Fruit fly (Drosophila melanogaster) whole organism, prepupa: Measurements from ENCODE around the gene CG31204.

Experiments used
- Blimp-1 ChIP-seq: fragments of 200-800 bp; sonication (Bioruptor generic); optimal IDR thresholded peaks from 3 replicates; lab custom pipeline; 2017; ENCODE audit warnings: missing biosample characterization, missing genetic modification characterization, mild to moderate bottlenecking, moderate library complexity, missing genetic modification reagents
- CG10669 ChIP-seq: fragments of 200-800 bp; sonication (Bioruptor generic); optimal IDR thresholded peaks from 3 replicates; lab custom pipeline; 2018; ENCODE audit warnings: missing biosample characterization, mild to moderate bottlenecking, missing genetic modification characterization, moderate library complexity
- CG11762 ChIP-seq: fragments of 200-800 bp; sonication (Bioruptor generic); optimal IDR thresholded peaks from 3 replicates; lab custom pipeline; 2016; ENCODE audit warnings: missing biosample characterization, missing genetic modification characterization; ENCODE audit not compliant: insufficient read depth
- CG11902 ChIP-seq: fragments of 200-800 bp; sonication (Bioruptor generic); optimal IDR thresholded peaks from 3 replicates; lab custom pipeline; 2016; ENCODE audit warnings: missing biosample characterization, missing genetic modification characterization
- CG1621 ChIP-seq: fragments of 200-800 bp; sonication (Bioruptor generic); optimal IDR thresholded peaks from 3 replicates; lab custom pipeline; 2018; ENCODE audit warnings: missing biosample characterization, mild to moderate bottlenecking, missing genetic modification characterization
- CG16779 ChIP-seq: fragments of 200-800 bp; sonication (Bioruptor generic); optimal IDR thresholded peaks from 3 replicates; lab custom pipeline; 2017; ENCODE audit warnings: missing biosample characterization, mild to moderate bottlenecking, missing genetic modification characterization
- CG31627 ChIP-seq: fragments of 200-800 bp; sonication (Bioruptor generic); optimal IDR thresholded peaks from 3 replicates; lab custom pipeline; 2016; ENCODE audit warnings: missing biosample characterization, missing genetic modification characterization
- CG32006 ChIP-seq: fragments of 200-800 bp; sonication (Bioruptor generic); optimal IDR thresholded peaks from 3 replicates; lab custom pipeline; 2017; ENCODE audit warnings: missing biosample characterization, mild to moderate bottlenecking, missing genetic modification characterization
- CG34406 ChIP-seq: fragments of 200-800 bp; sonication (Bioruptor generic); optimal IDR thresholded peaks from 3 replicates; lab custom pipeline; 2016; ENCODE audit warnings: missing biosample characterization, missing genetic modification characterization
- CG6276 ChIP-seq: fragments of 200-800 bp; sonication (Bioruptor generic); optimal IDR thresholded peaks from 2 replicates; lab custom pipeline; 2017; ENCODE audit warnings: missing biosample characterization, mild to moderate bottlenecking, missing genetic modification characterization
- CG6792 ChIP-seq: fragments of 200-800 bp; sonication (Bioruptor generic); optimal IDR thresholded peaks from 3 replicates; lab custom pipeline; 2016; ENCODE audit warnings: missing biosample characterization, missing genetic modification characterization
- CG6808 ChIP-seq: fragments of 200-800 bp; sonication (Bioruptor generic); optimal IDR thresholded peaks from 3 replicates; lab custom pipeline; 2017; ENCODE audit warnings: missing biosample characterization, missing genetic modification characterization, mild to moderate bottlenecking, moderate library complexity, missing genetic modification reagents
- CG6854 ChIP-seq: fragments of 200-800 bp; sonication (Bioruptor generic); optimal IDR thresholded peaks from 2 replicates; lab custom pipeline; 2017; ENCODE audit warnings: missing biosample characterization, mild to moderate bottlenecking, missing genetic modification characterization
- CG7368 ChIP-seq: fragments of 200-800 bp; sonication (Bioruptor generic); optimal IDR thresholded peaks from 3 replicates; lab custom pipeline; 2016; ENCODE audit warnings: missing biosample characterization, missing genetic modification characterization
- CG8119 ChIP-seq: fragments of 200-800 bp; sonication (Bioruptor generic); IDR thresholded peaks from 3 replicates; pipeline ENCODE4 v1.3.6; 2022; ENCODE audit warnings: missing biosample characterization, missing genetic modification characterization
- CG8632 ChIP-seq: fragments of 200-800 bp; sonication (Bioruptor generic); optimal IDR thresholded peaks from 3 replicates; lab custom pipeline; 2016; ENCODE audit warnings: missing biosample characterization, missing genetic modification characterization
- CG9139 ChIP-seq: fragments of 200-800 bp; sonication (Bioruptor generic); optimal IDR thresholded peaks from 3 replicates; lab custom pipeline; 2017; ENCODE audit warnings: missing biosample characterization, mild to moderate bottlenecking, missing genetic modification characterization
- Eip75B ChIP-seq: fragments of 200-800 bp; sonication (Bioruptor generic); optimal IDR thresholded peaks from 3 replicates; lab custom pipeline; 2016; ENCODE audit warnings: missing biosample characterization, missing genetic modification characterization
- Eip93F ChIP-seq: fragments of 200-800 bp; sonication (Bioruptor generic); optimal IDR thresholded peaks from 2 replicates; lab custom pipeline; 2016; ENCODE audit warnings: missing biosample characterization, mild to moderate bottlenecking, missing genetic modification characterization
- Ets21C ChIP-seq: fragments of 200-800 bp; sonication (Bioruptor generic); optimal IDR thresholded peaks from 3 replicates; lab custom pipeline; 2016; ENCODE audit warnings: missing biosample characterization, missing genetic modification characterization
- Gug ChIP-seq: fragments of 200-800 bp; sonication (Bioruptor generic); IDR thresholded peaks from 2 replicates; pipeline ENCODE4 v1.3.6; 2022; ENCODE audit warnings: missing biosample characterization, missing genetic modification characterization
- Hr39 ChIP-seq: fragments of 200-800 bp; sonication (Bioruptor generic); optimal IDR thresholded peaks from 2 replicates; lab custom pipeline; 2016; ENCODE audit warnings: missing biosample characterization, missing genetic modification characterization
- Hr4 ChIP-seq: fragments of 200-800 bp; sonication (Bioruptor generic); optimal IDR thresholded peaks from 3 replicates; lab custom pipeline; 2016; ENCODE audit warnings: missing biosample characterization, missing genetic modification characterization
- Lpt ChIP-seq: fragments of 200-800 bp; sonication (Bioruptor generic); optimal IDR thresholded peaks from 3 replicates; lab custom pipeline; 2016; ENCODE audit warnings: missing biosample characterization, missing genetic modification characterization
- Met ChIP-seq: fragments of 200-800 bp; sonication (Bioruptor generic); optimal IDR thresholded peaks from 3 replicates; lab custom pipeline; 2016; ENCODE audit warnings: missing biosample characterization, missing genetic modification characterization
- OdsH ChIP-seq: fragments of 200-800 bp; sonication (Bioruptor generic); optimal IDR thresholded peaks from 3 replicates; lab custom pipeline; 2016; ENCODE audit warnings: missing biosample characterization, missing genetic modification characterization
- Sox102F ChIP-seq: fragments of 200-800 bp; sonication (Bioruptor generic); optimal IDR thresholded peaks from 2 replicates; lab custom pipeline; 2016; ENCODE audit warnings: missing biosample characterization, mild to moderate bottlenecking, missing genetic modification characterization
- Sox14 ChIP-seq: fragments of 200-800 bp; sonication (Bioruptor generic); optimal IDR thresholded peaks from 3 replicates; lab custom pipeline; 2016; ENCODE audit warnings: missing biosample characterization, missing genetic modification characterization
- Sox15 ChIP-seq: fragments of 200-800 bp; sonication (Bioruptor generic); optimal IDR thresholded peaks from 3 replicates; lab custom pipeline; 2016; ENCODE audit warnings: missing biosample characterization, missing genetic modification characterization
- achi ChIP-seq: fragments of 200-800 bp; sonication (Bioruptor generic); optimal IDR thresholded peaks from 3 replicates; lab custom pipeline; 2016; ENCODE audit warnings: missing biosample characterization, missing genetic modification characterization
- cyc ChIP-seq: fragments of 200-800 bp; sonication (Bioruptor generic); optimal IDR thresholded peaks from 3 replicates; lab custom pipeline; 2016; ENCODE audit warnings: missing biosample characterization, missing genetic modification characterization
- dac ChIP-seq: fragments of 200-800 bp; sonication (Bioruptor generic); optimal IDR thresholded peaks from 2 replicates; lab custom pipeline; 2017; ENCODE audit warnings: missing biosample characterization, mild to moderate bottlenecking, missing genetic modification characterization
- dsx ChIP-seq: fragments of 200-800 bp; optimal IDR thresholded peaks from 3 replicates; lab custom pipeline; 2019; ENCODE audit warnings: missing biosample characterization, mild to moderate bottlenecking, missing genetic modification characterization, moderate library complexity; ENCODE audit not compliant: poor library complexity, severe bottlenecking
- esn ChIP-seq: fragments of 200-800 bp; sonication (Bioruptor generic); optimal IDR thresholded peaks from 2 replicates; lab custom pipeline; 2016; ENCODE audit warnings: missing biosample characterization, mild to moderate bottlenecking, missing genetic modification characterization, moderate library complexity
- fd85E ChIP-seq: fragments of 200-800 bp; sonication (Bioruptor generic); optimal IDR thresholded peaks from 3 replicates; lab custom pipeline; 2016; ENCODE audit warnings: missing biosample characterization, missing genetic modification characterization
- fkh ChIP-seq: fragments of 200-800 bp; sonication (Bioruptor generic); optimal IDR thresholded peaks from 3 replicates; lab custom pipeline; 2017; ENCODE audit warnings: missing biosample characterization, mild to moderate bottlenecking, missing genetic modification characterization, moderate library complexity
- net ChIP-seq: fragments of 200-800 bp; sonication (Bioruptor generic); optimal IDR thresholded peaks from 3 replicates; lab custom pipeline; 2016; ENCODE audit warnings: missing biosample characterization, missing genetic modification characterization
- pdm3 ChIP-seq: fragments of 200-800 bp; sonication (Bioruptor generic); optimal IDR thresholded peaks from 3 replicates; lab custom pipeline; 2016; ENCODE audit warnings: missing biosample characterization, missing genetic modification characterization
- svp ChIP-seq: fragments of 200-800 bp; sonication (Bioruptor generic); peaks from one replicate; lab custom pipeline; 2016; ENCODE audit warnings: missing biosample characterization, missing genetic modification characterization
- vri ChIP-seq: fragments of 200-800 bp; sonication (Bioruptor generic); optimal IDR thresholded peaks from 3 replicates; lab custom pipeline; 2016; ENCODE audit warnings: missing biosample characterization, mild to moderate bottlenecking, missing genetic modification characterization

CG31204 gene

DNA sequence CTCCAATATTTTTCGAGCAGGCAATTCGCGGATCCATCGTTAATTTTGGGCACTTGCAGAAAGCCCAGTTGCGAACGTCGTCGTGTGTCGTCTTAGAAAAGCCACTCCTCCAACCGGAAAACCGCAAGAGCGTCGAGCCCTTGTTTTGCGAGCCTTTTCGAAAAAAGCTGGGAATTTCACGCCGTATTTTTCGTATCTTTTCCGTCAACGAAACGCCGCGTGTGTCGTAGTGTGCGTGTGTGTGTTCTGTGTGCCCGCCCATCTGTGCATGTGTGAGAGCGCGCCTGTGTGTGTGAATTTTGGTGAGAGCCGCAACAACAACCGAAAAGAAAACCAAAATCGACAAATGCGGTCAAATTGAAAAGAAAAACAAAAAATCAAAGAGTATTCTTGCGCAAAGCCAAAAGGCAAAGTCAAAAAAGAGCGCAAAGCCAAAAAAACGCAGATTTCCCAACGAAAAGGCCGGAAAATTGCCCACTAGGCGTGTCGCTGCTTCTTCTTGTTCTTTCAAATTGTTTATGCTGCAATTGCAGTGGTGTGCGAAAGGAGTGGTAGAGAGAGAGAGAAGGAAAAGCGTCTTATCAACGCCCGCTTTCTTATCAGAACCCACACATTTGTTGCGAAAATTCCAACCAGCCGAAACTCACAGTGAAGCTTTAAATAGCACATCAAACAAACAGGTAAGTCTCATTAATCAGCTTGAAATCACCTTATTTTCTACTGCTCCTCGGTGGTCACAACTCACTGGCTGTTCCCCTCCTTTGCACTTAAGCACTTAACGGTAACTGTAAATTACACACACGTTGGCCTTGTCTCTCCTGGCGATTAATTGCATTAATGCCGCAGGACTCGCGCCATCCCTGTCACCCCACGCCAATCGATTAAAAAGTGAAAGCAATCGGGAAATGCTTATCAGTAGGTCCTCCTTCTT is 12.2 kb upstream of the CG31204 start, which contains the start of gene PNPase (continued):
- TF ChIP-seq CG6276 (GFP tag; lab: Kevin White, UChicago) (peak; percentile 67), Sox15 (GFP tag; lab: Kevin White, UChicago) (no peak), CG31627 (GFP tag; lab: Kevin White, UChicago) (no peak), Lpt (GFP tag; lab: Kevin White, UChicago) (no peak), CG9139 (GFP tag; lab: Kevin White, UChicago) (peak; percentile 30), CG8632 (GFP tag; lab: Kevin White, UChicago) (no peak), CG32006 (GFP tag; lab: Kevin White, UChicago) (no peak), OdsH (GFP tag; lab: Kevin White, UChicago) (no peak), esn (GFP tag; lab: Kevin White, UChicago) (no peak), cyc (GFP tag; lab: Kevin White, UChicago) (no peak), Hr39 (GFP tag; lab: Kevin White, UChicago) (no peak), Eip93F (no peak), fkh (GFP tag; lab: Kevin White, UChicago) (no peak), Eip75B (no peak), svp (peak; percentile 82), CG6854 (GFP tag; lab: Kevin White, UChicago) (peak; percentile 44), CG6808 (no peak), Hr4 (GFP tag; lab: Kevin White, UChicago) (no peak), Ets21C (no peak), Gug (GFP tag; lab: Robert Waterston, UW) (no peak), dsx (GFP tag; lab: Kevin White, UChicago) (no peak), Met (GFP tag; lab: Kevin White, UChicago) (no peak), CG34406 (no peak), CG11902 (GFP tag; lab: Kevin White, UChicago) (no peak), CG8119 (GFP tag; lab: Robert Waterston, UW) (peak; percentile 65; the same call in 2 of the 3 replicates), Sox14 (GFP tag; lab: Kevin White, UChicago) (no peak), net (GFP tag; lab: Kevin White, UChicago) (no peak), dac (GFP tag; lab: Kevin White, UChicago) (no peak), CG1621 (peak; percentile 81), CG6792 (GFP tag; lab: Kevin White, UChicago) (no peak), achi (no peak), CG11762 (GFP tag; lab: Kevin White, UChicago) (no peak), vri (GFP tag; lab: Kevin White, UChicago) (no peak), Sox102F (GFP tag; lab: Kevin White, UChicago) (peak; percentile 26), CG7368 (GFP tag; lab: Kevin White, UChicago) (no peak), CG10669 (no peak), pdm3 (GFP tag; lab: Kevin White, UChicago) (no peak), fd85E (GFP tag; lab: Kevin White, UChicago) (no peak), Blimp-1 (GFP tag; lab: Kevin White, UChicago) (peak; percentile 13), CG16779 (tag; lab: Kevin White, UChicago) (no peak)
